Worm (Caenorhabditis elegans) whole organism, L4 larva: Measurements from ENCODE around the gene cct-1.

Experiments used
- F26F4.8 ChIP-seq: fragments of 200-800 bp; sonication (Bioruptor generic); conservative IDR thresholded peaks from 2 replicates; pipeline ENCODE4 v1.3.6; 2022; ENCODE audit warnings: missing genetic modification characterization, missing compliant biosample characterization
- T20F7.1 ChIP-seq: fragments of 200-800 bp; sonication (Bioruptor generic); optimal IDR thresholded peaks from 2 replicates; lab custom pipeline; 2018; ENCODE audit warnings: mild to moderate bottlenecking, missing genetic modification characterization, missing compliant biosample characterization
- Y48G9A.11 ChIP-seq: fragments of 200-800 bp; sonication (Bioruptor generic); IDR thresholded peaks from 2 replicates; pipeline ENCODE4 v1.3.6; 2022; ENCODE audit warnings: missing genetic modification reagents, missing genetic modification characterization, missing compliant biosample characterization
- Y5F2A.4 ChIP-seq: fragments of 200-800 bp; sonication (Bioruptor generic); optimal IDR thresholded peaks from 2 replicates; lab custom pipeline; 2018; ENCODE audit warnings: mild to moderate bottlenecking, missing genetic modification characterization, missing compliant biosample characterization
- aha-1 ChIP-seq: fragments of 150-350 bp; peaks from one replicate; lab custom pipeline; 2014; ENCODE audit warnings: missing biosample characterization, missing genetic modification characterization
- arid-1 ChIP-seq: fragments of 200-800 bp; sonication (Bioruptor generic); conservative IDR thresholded peaks from 2 replicates; pipeline ENCODE4 v1.3.6; 2022; ENCODE audit warnings: missing genetic modification reagents, missing genetic modification characterization, missing compliant biosample characterization
- ceh-20 ChIP-seq: fragments of 200-800 bp; sonication (Bioruptor generic); IDR thresholded peaks from 2 replicates; pipeline ENCODE4 v1.3.6; 2022; ENCODE audit warnings: missing genetic modification reagents, missing genetic modification characterization, missing compliant biosample characterization
- ceh-28 ChIP-seq: fragments of 150-350 bp; optimal IDR thresholded peaks from 2 replicates; lab custom pipeline; 2014; ENCODE audit warnings: missing biosample characterization, missing genetic modification reagents, missing genetic modification characterization
- ceh-62 ChIP-seq: sonication (generic microtip); optimal IDR thresholded peaks from 2 replicates; lab custom pipeline; 2017; ENCODE audit warnings: missing biosample characterization, missing genetic modification characterization
- ceh-82 ChIP-seq: sonication (generic microtip); optimal IDR thresholded peaks from 2 replicates; lab custom pipeline; 2017; ENCODE audit warnings: missing biosample characterization, missing genetic modification characterization
- daf-8 ChIP-seq: fragments of 200-800 bp; sonication (Bioruptor generic); IDR thresholded peaks from 2 replicates; pipeline ENCODE4 v1.3.6; 2022; ENCODE audit warnings: missing genetic modification characterization, missing compliant biosample characterization
- dmd-6 ChIP-seq: fragments of 200-800 bp; sonication (Bioruptor generic); IDR thresholded peaks from 2 replicates; pipeline ENCODE4 v1.3.6; 2022; ENCODE audit warnings: missing genetic modification reagents, missing genetic modification characterization, missing compliant biosample characterization
- dmd-8 ChIP-seq: fragments of 200-800 bp; sonication (Bioruptor generic); IDR thresholded peaks from 2 replicates; pipeline ENCODE4 v1.3.6; 2022; ENCODE audit warnings: missing genetic modification characterization, missing compliant biosample characterization
- dpl-1 ChIP-seq: fragments of 150-350 bp; optimal IDR thresholded peaks from 2 replicates; lab custom pipeline; 2014; ENCODE audit warnings: missing biosample characterization, missing genetic modification reagents, missing genetic modification characterization
- egl-27 ChIP-seq: sonication (generic microtip); optimal IDR thresholded peaks from 3 replicates; lab custom pipeline; 2017; ENCODE audit warnings: missing biosample characterization, missing genetic modification reagents, missing genetic modification characterization
- egl-43 ChIP-seq: fragments of 200-800 bp; sonication (Bioruptor generic); IDR thresholded peaks from 2 replicates; pipeline ENCODE4 v1.3.6; 2022; ENCODE audit warnings: missing genetic modification reagents, missing genetic modification characterization, missing compliant biosample characterization
- fkh-10 ChIP-seq: fragments of 150-350 bp; optimal IDR thresholded peaks from 2 replicates; lab custom pipeline; 2014; ENCODE audit warnings: missing biosample characterization, missing genetic modification reagents, missing genetic modification characterization
- gei-8 ChIP-seq: fragments of 200-800 bp; sonication (Bioruptor generic); optimal IDR thresholded peaks from 2 replicates; lab custom pipeline; 2018; ENCODE audit warnings: mild to moderate bottlenecking, missing genetic modification characterization, missing compliant biosample characterization
- hif-1 ChIP-seq, 2 experiments: sonication (generic microtip); optimal IDR thresholded peaks; 2 replicates each; lab custom pipeline; 2016 to 2017; ENCODE audit warnings: missing compliant biosample characterization in 2 of 2, missing genetic modification characterization in 2 of 2, missing genetic modification reagents in 2 of 2, missing genotype in 2 of 2, mild to moderate bottlenecking in 1 of 2
- lin-15B ChIP-seq: fragments of 150-350 bp; sonication (generic microtip); optimal IDR thresholded peaks from 3 replicates; lab custom pipeline; 2014; ENCODE audit warnings: missing biosample characterization, missing genetic modification characterization
- lin-38 ChIP-seq: fragments of 200-800 bp; sonication (Bioruptor generic); IDR thresholded peaks from 2 replicates; pipeline ENCODE4 v1.3.6; 2022; ENCODE audit warnings: missing genetic modification reagents, missing genetic modification characterization, missing compliant biosample characterization
- lsy-2 ChIP-seq, 2 experiments: fragments of 150-350 bp in 1 of 2; sonication (generic microtip) in 1 of 2; optimal IDR thresholded peaks; 2 replicates each; lab custom pipeline; 2014 to 2017; ENCODE audit warnings: missing biosample characterization in 2 of 2, missing genetic modification characterization in 2 of 2
- madf-5 ChIP-seq, 2 experiments: fragments of 200-800 bp; sonication (Bioruptor generic); IDR thresholded peaks; 2 replicates each; pipeline ENCODE4 v1.3.6; 2022; ENCODE audit warnings: missing compliant biosample characterization in 2 of 2, missing genetic modification characterization in 2 of 2
- madf-9 ChIP-seq: fragments of 200-800 bp; sonication (Bioruptor generic); conservative IDR thresholded peaks from 2 replicates; pipeline ENCODE4 v1.3.6; 2022; ENCODE audit warnings: missing genetic modification reagents, missing genetic modification characterization, missing compliant biosample characterization
- mdt-29 ChIP-seq: fragments of 200-800 bp; sonication (Bioruptor generic); IDR thresholded peaks from 2 replicates; pipeline ENCODE4 v1.3.6; 2022; ENCODE audit warnings: missing genetic modification reagents, missing genetic modification characterization, missing compliant biosample characterization
- mes-2 ChIP-seq: sonication (generic microtip); optimal IDR thresholded peaks from 2 replicates; lab custom pipeline; 2016; ENCODE audit warnings: missing genotype, mild to moderate bottlenecking, missing genetic modification characterization, missing compliant biosample characterization; ENCODE audit not compliant: poor library complexity, severe bottlenecking
- mxl-3 ChIP-seq: fragments of 200-800 bp; sonication (Bioruptor generic); optimal IDR thresholded peaks from 2 replicates; lab custom pipeline; 2018; ENCODE audit warnings: mild to moderate bottlenecking, missing genetic modification characterization, missing compliant biosample characterization
- nhr-102 ChIP-seq: sonication (generic microtip); optimal IDR thresholded peaks from 2 replicates; lab custom pipeline; 2016; ENCODE audit warnings: mild to moderate bottlenecking, missing genetic modification characterization, moderate library complexity, missing compliant biosample characterization
- nhr-11 ChIP-seq: fragments of 150-350 bp; optimal IDR thresholded peaks from 2 replicates; lab custom pipeline; 2014; ENCODE audit warnings: missing biosample characterization, missing genetic modification characterization
- nhr-237 ChIP-seq: sonication (generic microtip); optimal IDR thresholded peaks from 2 replicates; lab custom pipeline; 2017; ENCODE audit warnings: missing biosample characterization, missing genetic modification characterization
- nhr-28 ChIP-seq: fragments of 150-350 bp; optimal IDR thresholded peaks from 2 replicates; lab custom pipeline; 2014; ENCODE audit warnings: missing biosample characterization, missing genetic modification characterization
- nhr-6 ChIP-seq: fragments of 150-350 bp; optimal IDR thresholded peaks from 2 replicates; lab custom pipeline; 2014; ENCODE audit warnings: missing biosample characterization, missing genetic modification characterization
- pha-4 ChIP-seq, 2 experiments: fragments of 150-350 bp in 1 of 2; fragments of 200-800 bp in 1 of 2; sonication (Bioruptor generic) in 1 of 2; IDR thresholded peaks in 1 of 2; optimal IDR thresholded peaks in 1 of 2; 2 replicates each; pipeline versions ENCODE4 v1.3.6 to Lab custom; 2014 to 2022; ENCODE audit warnings: missing genetic modification characterization in 2 of 2, missing genetic modification reagents in 2 of 2, missing biosample characterization in 1 of 2, missing compliant biosample characterization in 1 of 2
- set-16 ChIP-seq: fragments of 200-800 bp; sonication (Bioruptor generic); IDR thresholded peaks from 2 replicates; pipeline ENCODE4 v1.3.6; 2022; ENCODE audit warnings: missing genetic modification reagents, missing genetic modification characterization, missing compliant biosample characterization
- skn-1 ChIP-seq: fragments of 150-350 bp; optimal IDR thresholded peaks from 2 replicates; lab custom pipeline; 2014; ENCODE audit warnings: missing biosample characterization, missing genetic modification characterization
- snpc-4 ChIP-seq: fragments of 150-350 bp; optimal IDR thresholded peaks from 2 replicates; lab custom pipeline; 2014; ENCODE audit warnings: missing biosample characterization, missing genetic modification characterization
- spr-1 ChIP-seq: sonication (generic microtip); optimal IDR thresholded peaks from 2 replicates; lab custom pipeline; 2016; ENCODE audit warnings: mild to moderate bottlenecking, missing genetic modification characterization, missing compliant biosample characterization
- unc-62 ChIP-seq, 3 experiments: fragments of 150-350 bp in 1 of 3; sonication (generic microtip); optimal IDR thresholded peaks in 2 of 3; peaks in 1 of 3; 1 replicate in 1 of 3; 2 replicates in 2 of 3; lab custom pipeline; 2014 to 2017; ENCODE audit warnings: missing biosample characterization in 3 of 3, missing genetic modification characterization in 3 of 3, missing genetic modification reagents in 3 of 3, missing genotype in 1 of 3
- zip-11 ChIP-seq: fragments of 200-800 bp; sonication (Bioruptor generic); IDR thresholded peaks from 2 replicates; pipeline ENCODE4 v1.3.6; 2022; ENCODE audit warnings: missing genetic modification characterization, missing compliant biosample characterization
- zip-2 ChIP-seq: fragments of 150-350 bp; optimal IDR thresholded peaks from 2 replicates; lab custom pipeline; 2014; ENCODE audit warnings: missing biosample characterization, missing genetic modification characterization
- ztf-11 ChIP-seq: fragments of 150-350 bp; optimal IDR thresholded peaks from 2 replicates; lab custom pipeline; 2014; ENCODE audit warnings: missing biosample characterization, missing genetic modification characterization
- ztf-7 ChIP-seq: fragments of 150-350 bp; optimal IDR thresholded peaks from 2 replicates; lab custom pipeline; 2014; ENCODE audit warnings: missing biosample characterization, missing genetic modification characterization

Gene cct-1

ce11 chrII:8160916-8161315 is 24.3 kb upstream of the cct-1 start:
- TF ChIP-seq aha-1 (peak; percentile 9), unc-62 (GFP tag; optimal IDR thresholded peaks at IDR 0.05 in 1 of 2; lab: Kevin White, UChicago) (peak in 1 of 2 experiments; percentile 90), unc-62 (tag; optimal IDR thresholded peaks at IDR 0.05; lab: Kevin White, UChicago) (no peak), ceh-20 (GFP tag; lab: Robert Waterston, UW) (no peak)

- TF ChIP-seq lin-15B (no peak), mdt-29 (GFP tag; lab: Robert Waterston, UW) (no peak), ceh-62 (no peak), dmd-8 (GFP tag; lab: Robert Waterston, UW) (no peak), mes-2 (tag; lab: Kevin White, UChicago) (peak; percentile 59), mxl-3 (GFP tag; lab: Kevin White, UChicago) (no peak), madf-5 (GFP tag; IDR thresholded peaks at IDR 0.05; lab: Robert Waterston, UW) (no peak), lsy-2 (tag; optimal IDR thresholded peaks at IDR 0.05; lab: Kevin White, UChicago) (peak in 1 of 2 experiments; percentile 84), ztf-7 (tag; lab: Kevin White, UChicago) (no peak), lin-38 (GFP tag; lab: Robert Waterston, UW) (peak; percentile 88), dpl-1 (GFP tag; lab: Kevin White, UChicago) (peak; percentile 73), nhr-11 (tag; lab: Kevin White, UChicago) (no peak), aha-1 (no peak), snpc-4 (tag; lab: Kevin White, UChicago) (no peak), ceh-28 (tag; lab: Kevin White, UChicago) (no peak), ztf-11 (tag; lab: Kevin White, UChicago) (no peak), set-16 (GFP tag; lab: Robert Waterston, UW) (no peak), T20F7.1 (GFP tag; lab: Kevin White, UChicago) (peak; percentile 92), fkh-10 (GFP tag; lab: Kevin White, UChicago) (no peak), spr-1 (tag; lab: Kevin White, UChicago) (no peak), zip-2 (tag; lab: Kevin White, UChicago) (no peak), nhr-28 (tag; lab: Kevin White, UChicago) (no peak), pha-4 (GFP tag; IDR thresholded peaks at IDR 0.05; lab: Robert Waterston, UW) (no peak), pha-4 (tag; optimal IDR thresholded peaks at IDR 0.05; lab: Kevin White, UChicago) (no peak), nhr-6 (tag; lab: Kevin White, UChicago) (peak; percentile 0), zip-11 (GFP tag; lab: Robert Waterston, UW) (no peak), Y48G9A.11 (GFP tag; lab: Robert Waterston, UW) (peak; percentile 84), nhr-102 (tag; lab: Kevin White, UChicago) (no peak), madf-9 (no peak), dmd-6 (GFP tag; lab: Robert Waterston, UW) (no peak)
Observed at ce11 chrII:8162120-8162648, 23.1 kb upstream of the cct-1 start, which contains the start of the genes emb-27 and rrf-3. emb-27 (minus strand) TSS chrII:8162170. rrf-3 (plus strand) TSS chrII:8162465.

- TF ChIP-seq hif-1 (tag; optimal IDR thresholded peaks at IDR 0.05; lab: Kevin White, UChicago) (no peak), F26F4.8 (GFP tag; lab: Robert Waterston, UW) (no peak), nhr-237 (tag; lab: Kevin White, UChicago) (no peak), gei-8 (GFP tag; lab: Kevin White, UChicago) (no peak), Y5F2A.4 (GFP tag; lab: Kevin White, UChicago) (no peak), ceh-82 (tag; lab: Kevin White, UChicago) (no peak), arid-1 (no peak), daf-8 (no peak), egl-27 (tag; lab: Kevin White, UChicago) (no peak), egl-43 (GFP tag; lab: Robert Waterston, UW) (no peak), skn-1 (tag; lab: Kevin White, UChicago) (no peak), Y48G9A.11 (GFP tag; lab: Robert Waterston, UW) (no peak), ztf-11 (tag; lab: Kevin White, UChicago) (no peak), mxl-3 (GFP tag; lab: Kevin White, UChicago) (no peak), madf-5 (GFP tag; IDR thresholded peaks at IDR 0.05; lab: Robert Waterston, UW) (no peak)
- TF ChIP-seq, all 104 proteins: peak for 0
Observed at ce11 chrII:8169283-8169682, 16.0 kb upstream of the cct-1 start, which contains the start of gene T05C12.15. T05C12.15 (plus strand) TSS chrII:8169583.
